Worm (Caenorhabditis elegans) whole organism, L4 larva: ENCODE measurements around the gene T01E8.8.

ENCODE experiments used
- T20F7.1 ChIP-seq: fragments of 200-800 bp; sonication (Bioruptor generic); optimal IDR thresholded peaks from 2 replicates; lab custom pipeline; 2018; ENCODE audit warnings: mild to moderate bottlenecking, missing genetic modification characterization, missing compliant biosample characterization
- Y105C5A.15 ChIP-seq: fragments of 200-800 bp; sonication (Bioruptor generic); IDR thresholded peaks from 2 replicates; pipeline ENCODE4 v1.3.6; 2022; ENCODE audit warnings: missing genetic modification characterization, missing compliant biosample characterization
- aha-1 ChIP-seq: fragments of 150-350 bp; peaks from one replicate; lab custom pipeline; 2014; ENCODE audit warnings: missing biosample characterization, missing genetic modification characterization
- ctbp-1 ChIP-seq: fragments of 200-800 bp; sonication (Bioruptor generic); IDR thresholded peaks from 2 replicates; pipeline ENCODE4 v1.3.6; 2022; ENCODE audit warnings: missing genetic modification reagents, missing genetic modification characterization, missing compliant biosample characterization
- hmg-1.1 ChIP-seq: fragments of 200-800 bp; sonication (Bioruptor generic); IDR thresholded peaks from 2 replicates; pipeline ENCODE4 v1.3.6; 2022; ENCODE audit warnings: missing genetic modification reagents, missing genetic modification characterization, missing compliant biosample characterization
- lsy-2 ChIP-seq, 2 experiments: fragments of 150-350 bp in 1 of 2; sonication (generic microtip) in 1 of 2; optimal IDR thresholded peaks; 2 replicates each; lab custom pipeline; 2014 to 2017; ENCODE audit warnings: missing biosample characterization in 2 of 2, missing genetic modification characterization in 2 of 2
- mdt-29 ChIP-seq: fragments of 200-800 bp; sonication (Bioruptor generic); IDR thresholded peaks from 2 replicates; pipeline ENCODE4 v1.3.6; 2022; ENCODE audit warnings: missing genetic modification reagents, missing genetic modification characterization, missing compliant biosample characterization
- nhr-11 ChIP-seq: fragments of 150-350 bp; optimal IDR thresholded peaks from 2 replicates; lab custom pipeline; 2014; ENCODE audit warnings: missing biosample characterization, missing genetic modification characterization
- set-16 ChIP-seq: fragments of 200-800 bp; sonication (Bioruptor generic); IDR thresholded peaks from 2 replicates; pipeline ENCODE4 v1.3.6; 2022; ENCODE audit warnings: missing genetic modification reagents, missing genetic modification characterization, missing compliant biosample characterization
- unc-62 ChIP-seq, 3 experiments: fragments of 150-350 bp in 1 of 3; sonication (generic microtip); optimal IDR thresholded peaks in 2 of 3; peaks in 1 of 3; 1 replicate in 1 of 3; 2 replicates in 2 of 3; lab custom pipeline; 2014 to 2017; ENCODE audit warnings: missing biosample characterization in 3 of 3, missing genetic modification characterization in 3 of 3, missing genetic modification reagents in 3 of 3, missing genotype in 1 of 3

The T01E8.8 gene

DNA sequence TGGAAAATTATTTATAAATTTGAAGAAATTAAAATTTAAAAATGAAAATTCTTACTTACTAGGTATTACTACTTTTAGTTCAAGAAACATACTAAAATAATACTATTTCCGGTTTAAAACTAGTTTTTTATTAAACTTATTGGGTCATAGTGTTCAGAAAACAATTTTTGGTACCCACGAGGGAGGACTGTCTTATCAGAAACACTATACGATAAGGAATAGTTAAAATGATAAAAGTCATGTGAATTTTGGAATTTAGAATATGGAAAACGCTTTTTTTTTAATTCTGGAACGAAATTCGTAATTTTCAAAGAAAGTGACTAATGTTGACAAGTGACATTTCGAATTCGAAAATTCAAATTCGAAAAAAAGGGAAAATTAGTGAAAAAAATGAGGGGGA, 50.6 kb downstream of the T01E8.8 start (continued):
- TF ChIP-seq ctbp-1 (GFP tag; lab: Robert Waterston, UW) = no peak

DNA sequence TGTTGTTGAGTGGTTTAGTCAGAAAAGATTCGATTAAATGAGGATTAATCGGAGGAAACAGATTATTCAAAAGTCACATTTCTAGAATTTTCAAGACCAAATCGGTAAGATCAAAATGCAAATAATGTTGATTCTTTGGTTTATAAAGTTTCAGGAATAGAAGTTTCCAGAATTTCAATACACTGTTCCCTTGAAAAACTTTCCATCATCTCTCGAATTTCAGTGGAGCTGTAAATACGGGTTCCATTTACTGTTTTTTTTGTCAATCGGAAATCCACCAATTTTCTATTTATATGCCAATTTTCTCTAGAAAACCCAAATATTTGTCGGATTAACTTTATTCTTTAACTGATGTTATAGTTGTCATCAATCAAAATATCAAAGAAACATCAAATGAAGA, 52.1 kb downstream of the T01E8.8 start:
- TF ChIP-seq aha-1 (tag; lab: Kevin White, UChicago) (peak; percentile 69), T20F7.1 (GFP tag; lab: Kevin White, UChicago) (no peak), nhr-11 (tag; lab: Kevin White, UChicago) (no peak), mdt-29 (GFP tag; lab: Robert Waterston, UW) (no peak)

DNA sequence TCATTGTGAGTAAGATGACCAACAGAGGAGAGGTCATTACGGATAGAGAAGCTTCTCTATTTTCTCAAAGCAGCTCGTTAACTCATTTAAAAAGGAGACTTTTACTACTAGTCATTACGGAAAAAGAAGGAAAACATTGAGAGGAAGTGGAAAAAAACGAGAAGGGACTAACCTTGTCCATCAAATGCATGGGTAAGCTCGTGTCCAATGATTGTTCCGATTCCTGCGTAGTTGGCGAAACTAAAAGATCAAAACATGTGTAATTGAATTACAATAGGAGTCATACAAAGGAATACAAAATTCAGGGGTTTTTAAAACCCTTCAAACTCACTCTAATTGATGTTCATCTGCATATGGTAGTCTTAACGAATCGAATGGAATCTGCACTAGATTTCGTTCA, 53.9 kb downstream of the T01E8.8 start:
- TF ChIP-seq lsy-2 (tag; optimal IDR thresholded peaks at IDR 0.05; lab: Kevin White, UChicago) (no peak), Y105C5A.15 (GFP tag; lab: Robert Waterston, UW) (no peak), hmg-1.1 (GFP tag; lab: Robert Waterston, UW) (no peak), unc-62 (GFP tag; optimal IDR thresholded peaks at IDR 0.05 in 1 of 2; lab: Kevin White, UChicago) (peak in 1 of 2 experiments; percentile 98), unc-62 (tag; optimal IDR thresholded peaks at IDR 0.05; lab: Kevin White, UChicago) (no peak), set-16 (GFP tag; lab: Robert Waterston, UW) (no peak)
